Fruit fly (Drosophila melanogaster) whole organism, prepupa: Measurements from ENCODE around the gene CheB38a.

Source experiments
- CG11294 ChIP-seq: fragments of 200-800 bp; sonication (Bioruptor generic); IDR thresholded peaks from 2 replicates; pipeline ENCODE4 v1.3.6; 2022; ENCODE audit warnings: missing biosample characterization, missing genetic modification characterization
- CG11762 ChIP-seq: fragments of 200-800 bp; sonication (Bioruptor generic); optimal IDR thresholded peaks from 3 replicates; lab custom pipeline; 2016; ENCODE audit warnings: missing biosample characterization, missing genetic modification characterization; ENCODE audit not compliant: insufficient read depth
- CG31627 ChIP-seq: fragments of 200-800 bp; sonication (Bioruptor generic); optimal IDR thresholded peaks from 3 replicates; lab custom pipeline; 2016; ENCODE audit warnings: missing biosample characterization, missing genetic modification characterization
- CG32006 ChIP-seq: fragments of 200-800 bp; sonication (Bioruptor generic); optimal IDR thresholded peaks from 3 replicates; lab custom pipeline; 2017; ENCODE audit warnings: missing biosample characterization, mild to moderate bottlenecking, missing genetic modification characterization
- CG6808 ChIP-seq: fragments of 200-800 bp; sonication (Bioruptor generic); optimal IDR thresholded peaks from 3 replicates; lab custom pipeline; 2017; ENCODE audit warnings: missing biosample characterization, missing genetic modification characterization, mild to moderate bottlenecking, moderate library complexity, missing genetic modification reagents
- CG8119 ChIP-seq: fragments of 200-800 bp; sonication (Bioruptor generic); IDR thresholded peaks from 3 replicates; pipeline ENCODE4 v1.3.6; 2022; ENCODE audit warnings: missing biosample characterization, missing genetic modification characterization
- CG9139 ChIP-seq: fragments of 200-800 bp; sonication (Bioruptor generic); optimal IDR thresholded peaks from 3 replicates; lab custom pipeline; 2017; ENCODE audit warnings: missing biosample characterization, mild to moderate bottlenecking, missing genetic modification characterization
- Ets21C ChIP-seq: fragments of 200-800 bp; sonication (Bioruptor generic); optimal IDR thresholded peaks from 3 replicates; lab custom pipeline; 2016; ENCODE audit warnings: missing biosample characterization, missing genetic modification characterization
- Ets96B ChIP-seq: fragments of 200-800 bp; optimal IDR thresholded peaks from 2 replicates; lab custom pipeline; 2019; ENCODE audit warnings: missing biosample characterization, mild to moderate bottlenecking, missing genetic modification characterization, moderate library complexity
- Lpt ChIP-seq: fragments of 200-800 bp; sonication (Bioruptor generic); optimal IDR thresholded peaks from 3 replicates; lab custom pipeline; 2016; ENCODE audit warnings: missing biosample characterization, missing genetic modification characterization
- OdsH ChIP-seq: fragments of 200-800 bp; sonication (Bioruptor generic); optimal IDR thresholded peaks from 3 replicates; lab custom pipeline; 2016; ENCODE audit warnings: missing biosample characterization, missing genetic modification characterization
- Sox15 ChIP-seq: fragments of 200-800 bp; sonication (Bioruptor generic); optimal IDR thresholded peaks from 3 replicates; lab custom pipeline; 2016; ENCODE audit warnings: missing biosample characterization, missing genetic modification characterization
- spab ChIP-seq: fragments of 200-800 bp; sonication (Bioruptor generic); optimal IDR thresholded peaks from 2 replicates; lab custom pipeline; 2017; ENCODE audit warnings: missing biosample characterization, mild to moderate bottlenecking, missing genetic modification characterization, missing genetic modification reagents

The CheB38a gene

DNA sequence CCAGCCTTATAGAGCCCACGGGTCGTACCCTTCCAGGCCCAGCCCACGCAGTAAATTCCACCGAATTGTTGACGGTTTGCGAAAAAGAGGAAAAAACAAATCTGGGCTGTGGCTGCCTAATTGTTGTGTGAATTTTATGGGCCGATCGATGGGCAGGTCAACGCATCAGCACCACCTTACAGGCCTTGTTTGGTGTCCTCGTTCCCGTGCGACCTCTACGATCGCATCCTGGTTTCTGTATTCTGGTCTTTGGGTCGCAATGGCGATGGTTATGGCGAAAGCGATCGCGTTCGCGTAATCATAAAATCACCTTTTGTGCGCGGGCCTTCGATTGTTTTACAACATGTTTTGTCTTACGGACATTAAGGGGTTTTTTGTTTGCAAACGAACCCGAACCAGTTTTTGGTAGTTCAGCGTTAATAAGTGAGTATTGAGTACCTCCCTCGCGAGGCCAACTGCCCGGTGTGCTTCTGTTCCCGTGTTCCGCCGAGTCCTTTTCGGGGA is 49.7 kb downstream of the CheB38a start:
- no peak for TF ChIP-seq CG6808 (GFP tag; lab: Kevin White, UChicago)
- no peak for TF ChIP-seq CG32006 (GFP tag; lab: Kevin White, UChicago)
- TF ChIP-seq CG9139 (GFP tag; lab: Kevin White, UChicago), result no peak
- TF ChIP-seq OdsH (GFP tag; lab: Kevin White, UChicago), result no peak
- TF ChIP-seq CG8119, result no peak
- TF ChIP-seq Lpt, result no peak
- no peak for TF ChIP-seq Ets21C
- TF ChIP-seq spab, result no peak
- no peak for TF ChIP-seq CG11294 (GFP tag; lab: Robert Waterston, UW)
- TF ChIP-seq CG31627, result no peak
- no peak for TF ChIP-seq Sox15 (GFP tag; lab: Kevin White, UChicago)
- TF ChIP-seq Ets96B (tag; lab: Kevin White, UChicago), result no peak
- TF ChIP-seq CG11762 (GFP tag; lab: Kevin White, UChicago), result no peak
